Fruit fly (Drosophila melanogaster): ENCODE results near the gene Mkp3.

Mkp3 gene

dm6 chr3L:19046389-19047042 is 39.7 kb downstream of the Mkp3 start:
- TF ChIP-seq ey (GFP tag; optimal IDR thresholded peaks at IDR 0.05) (peak; percentile 73), sv (GFP tag; optimal IDR thresholded peaks at IDR 0.05) (no peak), fru (GFP tag; optimal IDR thresholded peaks at IDR 0.05) (peak; percentile 85), N (GFP tag; optimal IDR thresholded peaks at IDR 0.05) (no peak), dmrt93B (GFP tag; optimal IDR thresholded peaks at IDR 0.05) (peak; percentile 74), lola (GFP tag; optimal IDR thresholded peaks at IDR 0.05) (no peak), foxo (GFP tag; optimal IDR thresholded peaks at IDR 0.05) (peak in 1 of 2 experiments; percentile 89), usp (GFP tag; optimal IDR thresholded peaks at IDR 0.05) (no peak), Sp1 (GFP tag; optimal IDR thresholded peaks at IDR 0.05) (peak; percentile 94), Dif (GFP tag; optimal IDR thresholded peaks at IDR 0.05; ENCODE audit: partially characterized antibody) (no peak), woc (GFP tag; optimal IDR thresholded peaks at IDR 0.05) (peak; percentile 74), Vsx2 (GFP tag; optimal IDR thresholded peaks at IDR 0.05; ENCODE audit: partially characterized antibody) (peak; percentile 17), Abd-B (GFP tag; optimal IDR thresholded peaks at IDR 0.05) (no peak), br (GFP tag; optimal IDR thresholded peaks at IDR 0.05) (peak; percentile 68), Dfd (GFP tag; optimal IDR thresholded peaks at IDR 0.05) (no peak), dsf (GFP tag; optimal IDR thresholded peaks at IDR 0.05; ENCODE audit: borderline replicate concordance) (no peak), Hnf4 (GFP tag; optimal IDR thresholded peaks at IDR 0.05) (peak; percentile 32), CG32264 (GFP tag; optimal IDR thresholded peaks at IDR 0.05) (peak; percentile 31), HLH106 (tag; optimal IDR thresholded peaks at IDR 0.05) (peak; percentile 89), h (GFP tag; optimal IDR thresholded peaks at IDR 0.05) (peak; percentile 87), dl (GFP tag; optimal IDR thresholded peaks at IDR 0.05; ENCODE audit: insufficient read depth in 1 of 2, partially characterized antibody in 2 of 2) (no peak), Myc (optimal IDR thresholded peaks at IDR 0.05) (no peak), Hr83 (GFP tag; optimal IDR thresholded peaks at IDR 0.05; ENCODE audit: poor library complexity, severe bottlenecking) (no peak), rgr (GFP tag; optimal IDR thresholded peaks at IDR 0.05) (peak; percentile 77), brk (GFP tag; optimal IDR thresholded peaks at IDR 0.05) (peak; percentile 58), Hr78 (GFP tag; optimal IDR thresholded peaks at IDR 0.05) (no peak), Mio (GFP tag; optimal IDR thresholded peaks at IDR 0.05) (no peak), jim (GFP tag; optimal IDR thresholded peaks at IDR 0.05) (no peak), CrebA (GFP tag; optimal IDR thresholded peaks at IDR 0.05; ENCODE audit: borderline replicate concordance) (no peak), GATAd (GFP tag; optimal IDR thresholded peaks at IDR 0.05) (no peak), psq (GFP tag; optimal IDR thresholded peaks at IDR 0.05) (peak; percentile 87), tai (GFP tag; optimal IDR thresholded peaks at IDR 0.05) (peak; percentile 63), OdsH (GFP tag; optimal IDR thresholded peaks at IDR 0.05) (peak; percentile 84), sage (GFP tag; optimal IDR thresholded peaks at IDR 0.05) (peak; percentile 59), CG9705 (GFP tag; optimal IDR thresholded peaks at IDR 0.05) (peak; percentile 59), Rel (GFP tag; optimal IDR thresholded peaks at IDR 0.05) (no peak), Rel (tag; optimal IDR thresholded peaks at IDR 0.05) (peak; percentile 36), pan (optimal IDR thresholded peaks at IDR 0.05) (no peak), Jra (GFP tag; optimal IDR thresholded peaks at IDR 0.05) (peak; percentile 40)

dm6 chr3L:19045299-19046025 is 40.8 kb downstream of the Mkp3 start, which contains the start of gene nkd:
Gene nkd, minus strand, starts transcription at chr3L:19045449.
- peak; percentile 61 for TF ChIP-seq sv (GFP tag; optimal IDR thresholded peaks at IDR 0.05)
- peak; percentile 85 for TF ChIP-seq Hnf4 (GFP tag; optimal IDR thresholded peaks at IDR 0.05)
- TF ChIP-seq tai (GFP tag; optimal IDR thresholded peaks at IDR 0.05): peak; percentile 67
- peak; percentile 79 for TF ChIP-seq HLH106 (tag; optimal IDR thresholded peaks at IDR 0.05)
- TF ChIP-seq usp (GFP tag; optimal IDR thresholded peaks at IDR 0.05): no peak
- peak; percentile 77 for TF ChIP-seq OdsH (GFP tag; optimal IDR thresholded peaks at IDR 0.05)
- no peak for TF ChIP-seq Mio (GFP tag; optimal IDR thresholded peaks at IDR 0.05)
- peak in 1 of 2 experiments; percentile 84 for TF ChIP-seq foxo (GFP tag; optimal IDR thresholded peaks at IDR 0.05)
- TF ChIP-seq Rel (GFP tag; optimal IDR thresholded peaks at IDR 0.05): peak; percentile 57
- TF ChIP-seq Rel (tag; optimal IDR thresholded peaks at IDR 0.05): no peak
- peak; percentile 1 for TF ChIP-seq CrebA (GFP tag; optimal IDR thresholded peaks at IDR 0.05; ENCODE audit: borderline replicate concordance)
- peak; percentile 76 for TF ChIP-seq brk (GFP tag; optimal IDR thresholded peaks at IDR 0.05)
- TF ChIP-seq Hr78 (GFP tag; optimal IDR thresholded peaks at IDR 0.05): no peak
- TF ChIP-seq jim (GFP tag; optimal IDR thresholded peaks at IDR 0.05): peak; percentile 63
- peak; percentile 67 for TF ChIP-seq woc (GFP tag; optimal IDR thresholded peaks at IDR 0.05)
- peak; percentile 4 for TF ChIP-seq dsf (GFP tag; optimal IDR thresholded peaks at IDR 0.05; ENCODE audit: borderline replicate concordance)
- no peak for TF ChIP-seq Vsx2 (GFP tag; optimal IDR thresholded peaks at IDR 0.05; ENCODE audit: partially characterized antibody)
- peak; percentile 68 for TF ChIP-seq pan (optimal IDR thresholded peaks at IDR 0.05)
- peak; percentile 69 for TF ChIP-seq fru (GFP tag; optimal IDR thresholded peaks at IDR 0.05)
- peak; percentile 29 for TF ChIP-seq Myc (optimal IDR thresholded peaks at IDR 0.05)
- no peak for TF ChIP-seq Abd-B (GFP tag; optimal IDR thresholded peaks at IDR 0.05)
- TF ChIP-seq dmrt93B (GFP tag; optimal IDR thresholded peaks at IDR 0.05): peak; percentile 16
- peak; percentile 88 for TF ChIP-seq Sp1 (GFP tag; optimal IDR thresholded peaks at IDR 0.05)
- TF ChIP-seq CG9705 (GFP tag; optimal IDR thresholded peaks at IDR 0.05): peak; percentile 41
- TF ChIP-seq N (GFP tag; optimal IDR thresholded peaks at IDR 0.05): no peak
- peak; percentile 79 for TF ChIP-seq Dif (GFP tag; optimal IDR thresholded peaks at IDR 0.05; ENCODE audit: partially characterized antibody)
- no peak for TF ChIP-seq GATAd (GFP tag; optimal IDR thresholded peaks at IDR 0.05)
- TF ChIP-seq Jra (GFP tag; optimal IDR thresholded peaks at IDR 0.05): peak; percentile 32
- peak; percentile 70 for TF ChIP-seq Hr83 (GFP tag; optimal IDR thresholded peaks at IDR 0.05; ENCODE audit: poor library complexity, severe bottlenecking)
- TF ChIP-seq rgr (GFP tag; optimal IDR thresholded peaks at IDR 0.05): peak; percentile 88
- peak; percentile 57 for TF ChIP-seq br (GFP tag; optimal IDR thresholded peaks at IDR 0.05)
- TF ChIP-seq psq (GFP tag; optimal IDR thresholded peaks at IDR 0.05): peak; percentile 82
- TF ChIP-seq ey (GFP tag; optimal IDR thresholded peaks at IDR 0.05): peak; percentile 65
- peak; percentile 54 for TF ChIP-seq sage (GFP tag; optimal IDR thresholded peaks at IDR 0.05)
- peak; percentile 66 to 75 for TF ChIP-seq dl (GFP tag; optimal IDR thresholded peaks at IDR 0.05; ENCODE audit: insufficient read depth in 1 of 2, partially characterized antibody in 2 of 2)
- no peak for TF ChIP-seq lola (GFP tag; optimal IDR thresholded peaks at IDR 0.05)
- no peak for TF ChIP-seq Dfd (GFP tag; optimal IDR thresholded peaks at IDR 0.05)
- peak; percentile 5 for TF ChIP-seq CG32264 (GFP tag; optimal IDR thresholded peaks at IDR 0.05)
- peak; percentile 72 for TF ChIP-seq h (GFP tag; optimal IDR thresholded peaks at IDR 0.05)

All from whole organism, wandering third instar larva.